Fruit fly (Drosophila melanogaster) S2 (cell line): Measurements from ENCODE around the gene CG7483.

Experiments used
- CG8478 ChIP-seq: fragments of >200 bp; optimal IDR thresholded peaks from 2 replicates; lab custom pipeline; 2018
- CTCF ChIP-seq, 2 experiments: fragments of >200 bp; optimal IDR thresholded peaks; 2 replicates each; lab custom pipeline; 2018

CG7483 gene

dm6 chr3R:8349106-8349448 is 36.1 kb downstream of the CG7483 start:
- TF ChIP-seq CG8478 (lab: Kevin White, UChicago) (no peak), CTCF (optimal IDR thresholded peaks at IDR 0.05; lab: Kevin White, UChicago) (no peak)

- TF ChIP-seq CG8478 (lab: Kevin White, UChicago) (no peak), CTCF (optimal IDR thresholded peaks at IDR 0.05; lab: Kevin White, UChicago) (no peak)
Measured at dm6 chr3R:8349449-8350115, 36.6 kb downstream of the CG7483 start, which contains the start of gene Atg13. Gene Atg13 (plus strand): TSS chr3R:8349815.

- no peak for TF ChIP-seq CG8478 (lab: Kevin White, UChicago)
- no peak for TF ChIP-seq CTCF (optimal IDR thresholded peaks at IDR 0.05; lab: Kevin White, UChicago)
Measured at dm6 chr3R:8352961-8353728, 40.1 kb downstream of the CG7483 start.

- TF ChIP-seq CTCF (optimal IDR thresholded peaks at IDR 0.05; lab: Kevin White, UChicago), result no peak
- TF ChIP-seq CG8478 (lab: Kevin White, UChicago), result no peak
Measured at dm6 chr3R:8353994-8354393, 41.0 kb downstream of the CG7483 start.

- TF ChIP-seq CTCF (optimal IDR thresholded peaks at IDR 0.05; lab: Kevin White, UChicago) (no peak), CG8478 (lab: Kevin White, UChicago) (no peak)
Measured at dm6 chr3R:8354458-8354857, 41.5 kb downstream of the CG7483 start.

dm6 chr3R:8354969-8355368 is 42.0 kb downstream of the CG7483 start:
- TF ChIP-seq CG8478 (lab: Kevin White, UChicago) (no peak), CTCF (optimal IDR thresholded peaks at IDR 0.05; lab: Kevin White, UChicago) (no peak)

dm6 chr3R:8355579-8355978 is 42.6 kb downstream of the CG7483 start:
- no peak for TF ChIP-seq CTCF (optimal IDR thresholded peaks at IDR 0.05; lab: Kevin White, UChicago)
- no peak for TF ChIP-seq CG8478 (lab: Kevin White, UChicago)

dm6 chr3R:8356626-8357290 is 43.8 kb downstream of the CG7483 start, which contains the start of gene stck:
Gene stck (plus strand): TSS chr3R:8356978.
- no peak for TF ChIP-seq CG8478 (lab: Kevin White, UChicago)
- peak in 1 of 2 experiments; percentile 25 for TF ChIP-seq CTCF (optimal IDR thresholded peaks at IDR 0.05; lab: Kevin White, UChicago)

dm6 chr3R:8357372-8357992 is 44.5 kb downstream of the CG7483 start:
- TF ChIP-seq CTCF (optimal IDR thresholded peaks at IDR 0.05; lab: Kevin White, UChicago), result no peak
- TF ChIP-seq CG8478 (lab: Kevin White, UChicago), result no peak

- no peak for TF ChIP-seq CG8478 (lab: Kevin White, UChicago)
- no peak for TF ChIP-seq CTCF (optimal IDR thresholded peaks at IDR 0.05; lab: Kevin White, UChicago)
Measured at dm6 chr3R:8358004-8358403, 45.0 kb downstream of the CG7483 start.

- TF ChIP-seq CTCF (optimal IDR thresholded peaks at IDR 0.05; lab: Kevin White, UChicago), result no peak
- no peak for TF ChIP-seq CG8478 (lab: Kevin White, UChicago)
Measured at dm6 chr3R:8362259-8362876, 49.4 kb downstream of the CG7483 start, which contains the start of the genes Veneno and CG7963. Gene Veneno (minus strand): TSS chr3R:8362554. Gene CG7963 (plus strand): TSS chr3R:8362826.
